Fruit fly (Drosophila melanogaster): ENCODE data around the gene CG42331.

The CG42331 gene

dm6 chr3R:24787042-24787565, 15.1 kb downstream of the CG42331 start, which contains the start of gene CG5805 (continued):
- TF ChIP-seq hth (optimal IDR thresholded peaks at IDR 0.05) (no peak), en (GFP tag; optimal IDR thresholded peaks at IDR 0.05) (peak; percentile 51), Hand (GFP tag; optimal IDR thresholded peaks at IDR 0.05) (peak; percentile 10), Fer2 (tag; optimal IDR thresholded peaks at IDR 0.05) (peak; percentile 80), cad (GFP tag; optimal IDR thresholded peaks at IDR 0.05) (no peak), Dbx (GFP tag; IDR thresholded peaks at IDR 0.05) (peak; percentile 89), bowl (GFP tag; IDR thresholded peaks at IDR 0.05) (peak; percentile 70; the same call in 1 of the 2 replicates), H15 (GFP tag; IDR thresholded peaks at IDR 0.05) (peak; percentile 86), grau (tag; optimal IDR thresholded peaks at IDR 0.05) (peak; percentile 74), Tbp (GFP tag; optimal IDR thresholded peaks at IDR 0.05) (no peak), Dfd (GFP tag; optimal IDR thresholded peaks at IDR 0.05) (no peak), bsh (GFP tag; optimal IDR thresholded peaks at IDR 0.05) (peak in 1 of 2 experiments; percentile 72), gsb-n (tag; optimal IDR thresholded peaks at IDR 0.05) (peak; percentile 55), ERR (GFP tag; optimal IDR thresholded peaks at IDR 0.05) (peak; percentile 43), CG14860 (GFP tag; IDR thresholded peaks at IDR 0.05; ENCODE audit: partially characterized antibody) (no peak), gro (GFP tag; optimal IDR thresholded peaks at IDR 0.05) (no peak), Bdp1 (GFP tag; optimal IDR thresholded peaks at IDR 0.05) (peak; percentile 74), CG4328 (GFP tag; optimal IDR thresholded peaks at IDR 0.05) (peak; percentile 83), CG6683 (GFP tag; optimal IDR thresholded peaks at IDR 0.05) (peak; percentile 76), yki (optimal IDR thresholded peaks at IDR 0.05) (no peak), sisA (GFP tag; IDR thresholded peaks at IDR 0.05) (no peak), CG11456 (GFP tag; IDR thresholded peaks at IDR 0.05) (peak; percentile 93), CG9932 (GFP tag; IDR thresholded peaks at IDR 0.05) (peak; percentile 66), Ets65A (GFP tag) (peak; percentile 99), trem (tag; optimal IDR thresholded peaks at IDR 0.05) (peak; percentile 71), dm (GFP tag; optimal IDR thresholded peaks at IDR 0.05) (peak; percentile 86), ham (GFP tag; IDR thresholded peaks at IDR 0.05) (peak; percentile 52; the same call in 1 of the 2 replicates), tio (GFP tag; optimal IDR thresholded peaks at IDR 0.05) (no peak), emc (GFP tag; optimal IDR thresholded peaks at IDR 0.05) (peak; percentile 81), CG2129 (GFP tag; IDR thresholded peaks at IDR 0.05; ENCODE audit: partially characterized antibody) (no peak), Mad (GFP tag; optimal IDR thresholded peaks at IDR 0.05) (peak; percentile 78), CG16863 (GFP tag; optimal IDR thresholded peaks at IDR 0.05) (peak; percentile 58), CG10274 (GFP tag; optimal IDR thresholded peaks at IDR 0.05) (peak; percentile 77), grn (GFP tag; optimal IDR thresholded peaks at IDR 0.05) (peak; percentile 69), sens-2 (GFP tag; IDR thresholded peaks at IDR 0.05) (peak; percentile 70), CG7372 (GFP tag; IDR thresholded peaks at IDR 0.05) (peak; percentile 61; the same call in 1 of the 2 replicates), ssp (GFP tag; IDR thresholded peaks at IDR 0.05) (peak; percentile 52; the same call in 1 of the 2 replicates), CG17568 (GFP tag; optimal IDR thresholded peaks at IDR 0.05) (no peak), CG10431 (GFP tag; optimal IDR thresholded peaks at IDR 0.05) (peak; percentile 56), gt (GFP tag; IDR thresholded peaks at IDR 0.05) (peak; percentile 53; the same call in 1 of the 2 replicates), sug (tag; optimal IDR thresholded peaks at IDR 0.05) (peak; percentile 83), inv (GFP tag; IDR thresholded peaks at IDR 0.05; ENCODE audit: partially characterized antibody) (0 out of 2 replicates have a peak, but pooled peaks have one; percentile 21), Side (GFP tag; optimal IDR thresholded peaks at IDR 0.05) (peak; percentile 80), z (GFP tag; IDR thresholded peaks at IDR 0.05) (no peak), sens (GFP tag) (peak; percentile 96), ac (GFP tag; optimal IDR thresholded peaks at IDR 0.05) (peak; percentile 52), HLH3B (GFP tag; IDR thresholded peaks at IDR 0.05) (peak; percentile 63), Rx (GFP tag; IDR thresholded peaks at IDR 0.05) (peak; percentile 86), zen (tag; optimal IDR thresholded peaks at IDR 0.05) (peak; percentile 79), NFAT (GFP tag; IDR thresholded peaks at IDR 0.05) (peak; percentile 78), CG17612 (GFP tag; IDR thresholded peaks at IDR 0.05) (peak; percentile 57; the same call in 1 of the 2 replicates), sd (tag; optimal IDR thresholded peaks at IDR 0.05) (peak; percentile 66)
